Fruit fly (Drosophila melanogaster) whole organism, pupa: ENCODE data around the gene snk.

Source experiments
- CG10348 ChIP-seq: fragments of 200-800 bp; sonication (Bioruptor generic); IDR thresholded peaks from 2 replicates; pipeline ENCODE4 v1.3.6; 2022; ENCODE audit warnings: missing biosample characterization, missing genetic modification characterization
- CG12605 ChIP-seq: fragments of 200-800 bp; sonication (Bioruptor generic); IDR thresholded peaks from 2 replicates; pipeline ENCODE4 v1.3.6; 2022; ENCODE audit warnings: missing biosample characterization, missing genetic modification characterization
- CG13204 ChIP-seq: fragments of 200-800 bp; sonication (Bioruptor generic); optimal IDR thresholded peaks from 2 replicates; lab custom pipeline; 2018; ENCODE audit warnings: missing biosample characterization, mild to moderate bottlenecking, missing genetic modification characterization, moderate library complexity
- CG14655 ChIP-seq: fragments of 200-800 bp; sonication (Bioruptor generic); optimal IDR thresholded peaks from 3 replicates; lab custom pipeline; 2017; ENCODE audit warnings: mild to moderate bottlenecking, missing biosample characterization, missing genetic modification reagents, missing genetic modification characterization
- CG15710 ChIP-seq: fragments of 200-800 bp; sonication (Bioruptor generic); optimal IDR thresholded peaks from 2 replicates; lab custom pipeline; 2018; ENCODE audit warnings: missing biosample characterization, mild to moderate bottlenecking, missing genetic modification characterization, moderate library complexity
- CG17806 ChIP-seq: fragments of 200-800 bp; sonication (Bioruptor generic); optimal IDR thresholded peaks from 2 replicates; lab custom pipeline; 2018; ENCODE audit warnings: missing biosample characterization, mild to moderate bottlenecking, missing genetic modification characterization, moderate library complexity
- CG32121 ChIP-seq: fragments of 200-800 bp; sonication (Bioruptor generic); IDR thresholded peaks from 2 replicates; pipeline ENCODE4 v1.3.6; 2022; ENCODE audit warnings: missing biosample characterization, missing genetic modification characterization
- CG34367 ChIP-seq: fragments of 200-800 bp; sonication (Bioruptor generic); optimal IDR thresholded peaks from 2 replicates; lab custom pipeline; 2018; ENCODE audit warnings: missing biosample characterization, mild to moderate bottlenecking, missing genetic modification characterization
- CG4496 ChIP-seq: fragments of 200-800 bp; sonication (Bioruptor generic); IDR thresholded peaks from 3 replicates; pipeline ENCODE4 v1.3.6; 2022; ENCODE audit warnings: missing biosample characterization, missing genetic modification characterization
- CG8159 ChIP-seq: fragments of 200-800 bp; sonication (Bioruptor generic); optimal IDR thresholded peaks from 3 replicates; lab custom pipeline; 2018; ENCODE audit warnings: missing biosample characterization, mild to moderate bottlenecking, missing genetic modification characterization, moderate library complexity
- CG8301 ChIP-seq: fragments of 200-800 bp; sonication (Bioruptor generic); optimal IDR thresholded peaks from 2 replicates; lab custom pipeline; 2018; ENCODE audit warnings: missing biosample characterization, mild to moderate bottlenecking, missing genetic modification characterization
- CG9948 ChIP-seq: fragments of 200-800 bp; sonication (Bioruptor generic); optimal IDR thresholded peaks from 2 replicates; lab custom pipeline; 2018; ENCODE audit warnings: missing biosample characterization, mild to moderate bottlenecking, missing genetic modification characterization, moderate library complexity
- D1 ChIP-seq: fragments of 200-800 bp; sonication (Bioruptor generic); optimal IDR thresholded peaks from 2 replicates; lab custom pipeline; 2018; ENCODE audit warnings: missing biosample characterization, mild to moderate bottlenecking, missing genetic modification characterization, moderate library complexity
- EcR ChIP-seq: fragments of 200-800 bp; sonication (Bioruptor generic); optimal IDR thresholded peaks from 3 replicates; lab custom pipeline; 2019; ENCODE audit warnings: missing biosample characterization, missing genetic modification characterization, mild to moderate bottlenecking, moderate library complexity, missing genetic modification reagents
- Ets98B ChIP-seq: fragments of 200-800 bp; sonication (Bioruptor generic); IDR thresholded peaks from 2 replicates; pipeline ENCODE4 v1.3.6; 2022; ENCODE audit warnings: missing biosample characterization, missing genetic modification characterization
- Pif1A ChIP-seq: fragments of 200-800 bp; sonication (Bioruptor generic); optimal IDR thresholded peaks from 3 replicates; lab custom pipeline; 2016; ENCODE audit warnings: missing biosample characterization, missing genetic modification characterization
- Snoo ChIP-seq: fragments of 200-800 bp; sonication (Bioruptor generic); optimal IDR thresholded peaks from 3 replicates; lab custom pipeline; 2017; ENCODE audit warnings: missing biosample characterization, mild to moderate bottlenecking, missing genetic modification characterization, inconsistent platforms
- fd96Ca ChIP-seq: fragments of 200-800 bp; sonication (Bioruptor generic); IDR thresholded peaks from 3 replicates; pipeline ENCODE4 v1.3.6; 2022; ENCODE audit warnings: missing biosample characterization, missing genetic modification characterization
- gl ChIP-seq: fragments of 200-800 bp; sonication (Bioruptor generic); optimal IDR thresholded peaks from 2 replicates; lab custom pipeline; 2018; ENCODE audit warnings: missing biosample characterization, mild to moderate bottlenecking, missing genetic modification characterization
- rn ChIP-seq: fragments of 200-800 bp; sonication (Bioruptor generic); IDR thresholded peaks from 2 replicates; pipeline ENCODE4 v1.3.6; 2022; ENCODE audit warnings: missing biosample characterization, missing genetic modification characterization

snk gene

dm6 chr3R:13063746-13064592 lies 21.4 kb upstream of the snk start:
- TF ChIP-seq fd96Ca (GFP tag; lab: Robert Waterston, UW) (peak; percentile 40; the same call in 1 of the 3 replicates), Ets98B (GFP tag; lab: Robert Waterston, UW) (no peak)

dm6 chr3R:13057121-13057805 lies 14.7 kb upstream of the snk start, which contains the start of gene sim:
Gene sim, plus strand, starts transcription at chr3R:13057755.
- no peak for TF ChIP-seq CG15710
- no peak for TF ChIP-seq Snoo (tag; lab: Kevin White, UChicago)
- TF ChIP-seq gl (tag; lab: Kevin White, UChicago): no peak
- TF ChIP-seq rn: no peak
- no peak for TF ChIP-seq CG9948 (tag; lab: Kevin White, UChicago)
- 0 out of 3 replicates have a peak, but pooled peaks have one; percentile 35 for TF ChIP-seq fd96Ca (GFP tag; lab: Robert Waterston, UW)
- TF ChIP-seq CG13204 (GFP tag; lab: Kevin White, UChicago): peak; percentile 47

dm6 chr3R:13056553-13056952 lies 14.0 kb upstream of the snk start:
- TF ChIP-seq CG14655 (GFP tag; lab: Kevin White, UChicago) (no peak), CG8159 (tag; lab: Kevin White, UChicago) (no peak), CG13204 (GFP tag; lab: Kevin White, UChicago) (no peak), CG10348 (no peak), Ets98B (GFP tag; lab: Robert Waterston, UW) (no peak), Pif1A (no peak), CG12605 (GFP tag; lab: Robert Waterston, UW) (no peak), CG15710 (no peak), Snoo (tag; lab: Kevin White, UChicago) (no peak), CG32121 (GFP tag; lab: Robert Waterston, UW) (no peak), D1 (no peak), CG8301 (no peak), gl (tag; lab: Kevin White, UChicago) (no peak)

dm6 chr3R:13051942-13052693 lies 9.5 kb upstream of the snk start, which contains the start of gene pic:
Gene pic, plus strand, starts transcription at chr3R:13052245.
- TF ChIP-seq CG34367: no peak
- TF ChIP-seq, all 21 proteins: peak for 0

- peak; percentile 6 for TF ChIP-seq CG15710
- peak; percentile 59; the same call in 1 of the 3 replicates for TF ChIP-seq CG4496 (GFP tag; lab: Robert Waterston, UW)
- no peak for TF ChIP-seq CG13204 (GFP tag; lab: Kevin White, UChicago)
- no peak for TF ChIP-seq CG17806 (tag; lab: Kevin White, UChicago)
- TF ChIP-seq CG10348: no peak
- no peak for TF ChIP-seq CG34367
- TF ChIP-seq CG14655 (GFP tag; lab: Kevin White, UChicago): no peak
- TF ChIP-seq Ets98B (GFP tag; lab: Robert Waterston, UW): peak; percentile 43; the same call in 1 of the 2 replicates
- peak; percentile 1 for TF ChIP-seq CG8159 (tag; lab: Kevin White, UChicago)
- TF ChIP-seq EcR: peak; percentile 67
- no peak for TF ChIP-seq D1
- peak; percentile 53 for TF ChIP-seq CG12605 (GFP tag; lab: Robert Waterston, UW)
- no peak for TF ChIP-seq CG8301
- TF ChIP-seq CG9948 (tag; lab: Kevin White, UChicago): no peak
- TF ChIP-seq Snoo (tag; lab: Kevin White, UChicago): peak; percentile 34
- TF ChIP-seq fd96Ca (GFP tag; lab: Robert Waterston, UW): peak; percentile 28; the same call in 1 of the 3 replicates
- no peak for TF ChIP-seq CG32121 (GFP tag; lab: Robert Waterston, UW)
- peak; percentile 41 for TF ChIP-seq gl (tag; lab: Kevin White, UChicago)
These were observed 8.7 kb upstream of the snk start, which contains the start of gene CG7966 for dm6 chr3R:13051298-13051723. Gene CG7966, minus strand, starts transcription at chr3R:13051453.

dm6 chr3R:13047431-13047830 lies 4.9 kb upstream of the snk start, which contains the start of gene CG31157:
Gene CG31157, plus strand, starts transcription at chr3R:13047731.
- no peak for TF ChIP-seq rn
- TF ChIP-seq fd96Ca (GFP tag; lab: Robert Waterston, UW): no peak
